Worm (Caenorhabditis elegans): ENCODE results near the gene srx-6.

DNA sequence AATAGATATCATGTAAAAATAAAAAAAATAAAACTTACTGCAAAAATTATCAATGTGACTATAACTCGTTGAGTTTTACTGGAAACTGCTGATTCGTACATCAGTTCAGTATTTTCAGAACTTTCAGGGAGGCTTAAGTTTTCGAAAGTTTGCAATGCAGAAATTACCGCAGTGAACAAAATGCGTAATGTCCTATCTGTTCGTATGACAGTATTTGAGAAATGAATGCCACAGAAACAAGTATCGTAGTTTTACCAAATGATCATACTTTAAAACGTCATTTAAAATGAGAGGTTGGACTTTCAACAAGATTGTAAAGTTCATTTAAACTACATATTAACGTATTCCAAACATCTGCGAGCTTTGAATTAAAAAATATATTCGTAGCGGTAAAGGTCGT is 43.6 kb upstream of the srx-6 start, which contains the start of gene C03G6.21:
- TF ChIP-seq pha-4 (tag; optimal IDR thresholded peaks at IDR 0.05) (no peak), F33H1.4 (GFP tag; IDR thresholded peaks at IDR 0.05) (no peak), ceh-27 (GFP tag; optimal IDR thresholded peaks at IDR 0.05) (no peak), ama-1 (optimal IDR thresholded peaks at IDR 0.05) (no peak), ama-1 (GFP tag; optimal IDR thresholded peaks at IDR 0.05) (no peak)

Data from whole organism, young adult.